Fruit fly (Drosophila melanogaster) whole organism, embryonic: ENCODE results near the gene CG5021.

Experiments
- Atf-2 ChIP-seq: fragments of 200-800 bp; sonication (Bioruptor generic); optimal IDR thresholded peaks from 2 replicates; lab custom pipeline; 2016; ENCODE audit warnings: missing biosample characterization, missing genetic modification characterization
- Bgb ChIP-seq: fragments of 200-800 bp; sonication (Bioruptor generic); IDR thresholded peaks from 2 replicates; pipeline ENCODE4 v1.3.6; 2022; ENCODE audit warnings: missing biosample characterization, missing genetic modification characterization; ENCODE audit not compliant: partially characterized antibody
- CG11093 ChIP-seq: fragments of 200-800 bp; sonication (Bioruptor generic); IDR thresholded peaks from 3 replicates; pipeline ENCODE4 v1.3.6; 2022; ENCODE audit warnings: missing biosample characterization, missing genetic modification characterization
- CG13775 ChIP-seq: fragments of 200-800 bp; sonication (Bioruptor generic); optimal IDR thresholded peaks from 3 replicates; lab custom pipeline; 2017; ENCODE audit warnings: missing biosample characterization, mild to moderate bottlenecking, missing genetic modification characterization
- CG14860 ChIP-seq: fragments of 200-800 bp; sonication (Bioruptor generic); IDR thresholded peaks from 3 replicates; pipeline ENCODE4 v1.3.6; 2022; ENCODE audit warnings: missing biosample characterization, missing genetic modification characterization; ENCODE audit not compliant: partially characterized antibody
- CG15011 ChIP-seq: fragments of 200-800 bp; sonication (Bioruptor generic); optimal IDR thresholded peaks from 3 replicates; lab custom pipeline; 2018; ENCODE audit warnings: missing biosample characterization, mild to moderate bottlenecking, missing genetic modification characterization
- CG1602 ChIP-seq: fragments of 200-800 bp; sonication (Bioruptor generic); optimal IDR thresholded peaks from 3 replicates; lab custom pipeline; 2016; ENCODE audit warnings: missing biosample characterization, missing genetic modification characterization
- CG1832 ChIP-seq: fragments of 200-800 bp; sonication (Bioruptor generic); optimal IDR thresholded peaks from 2 replicates; lab custom pipeline; 2017; ENCODE audit warnings: missing biosample characterization, mild to moderate bottlenecking, missing genetic modification characterization, inconsistent platforms
- CG2712 ChIP-seq: fragments of 200-800 bp; optimal IDR thresholded peaks from 3 replicates; lab custom pipeline; 2019; ENCODE audit warnings: missing biosample characterization, mild to moderate bottlenecking, missing genetic modification characterization, moderate library complexity
- CG2875 ChIP-seq: fragments of 200-800 bp; sonication (Bioruptor generic); optimal IDR thresholded peaks from 2 replicates; lab custom pipeline; 2017; ENCODE audit warnings: missing biosample characterization, mild to moderate bottlenecking, missing genetic modification characterization, missing genetic modification reagents
- CG4424 ChIP-seq: fragments of 200-800 bp; sonication (Bioruptor generic); optimal IDR thresholded peaks from 3 replicates; lab custom pipeline; 2016; ENCODE audit warnings: missing biosample characterization, missing genetic modification characterization
- CG5180 ChIP-seq: fragments of 200-800 bp; sonication (Bioruptor generic); optimal IDR thresholded peaks from 3 replicates; lab custom pipeline; 2017; ENCODE audit warnings: missing biosample characterization, missing genetic modification characterization, mild to moderate bottlenecking, moderate library complexity, missing genetic modification reagents
- CG5245 ChIP-seq: fragments of 200-800 bp; sonication (Bioruptor generic); optimal IDR thresholded peaks from 3 replicates; lab custom pipeline; 2016; ENCODE audit warnings: missing biosample characterization, missing genetic modification characterization
- CG5953 ChIP-seq: fragments of 200-800 bp; sonication (Bioruptor generic); IDR thresholded peaks from 2 replicates; pipeline ENCODE4 v1.3.6; 2022; ENCODE audit warnings: missing biosample characterization, missing genetic modification characterization
- CG6175 ChIP-seq: fragments of 200-800 bp; sonication (Bioruptor generic); IDR thresholded peaks from 3 replicates; pipeline ENCODE4 v1.3.6; 2022; ENCODE audit warnings: missing biosample characterization, missing genetic modification characterization
- CG7556 ChIP-seq: fragments of 200-800 bp; sonication (Bioruptor generic); optimal IDR thresholded peaks from 2 replicates; lab custom pipeline; 2017; ENCODE audit warnings: missing biosample characterization, mild to moderate bottlenecking, missing genetic modification characterization
- CG7839 ChIP-seq: fragments of 200-800 bp; sonication (Bioruptor generic); optimal IDR thresholded peaks from 3 replicates; lab custom pipeline; 2018; ENCODE audit warnings: missing biosample characterization, mild to moderate bottlenecking, missing genetic modification characterization, moderate library complexity
- CG9437 ChIP-seq: fragments of 200-800 bp; sonication (Bioruptor generic); optimal IDR thresholded peaks from 2 replicates; lab custom pipeline; 2018; ENCODE audit warnings: missing biosample characterization, mild to moderate bottlenecking, missing genetic modification characterization
- CrebB ChIP-seq: fragments of 200-800 bp; sonication (Bioruptor generic); optimal IDR thresholded peaks from 3 replicates; lab custom pipeline; 2018; ENCODE audit warnings: missing biosample characterization, mild to moderate bottlenecking, missing genetic modification characterization
- Deaf1 ChIP-seq: fragments of 200-800 bp; optimal IDR thresholded peaks from 3 replicates; lab custom pipeline; 2019; ENCODE audit warnings: missing biosample characterization, mild to moderate bottlenecking, missing genetic modification characterization, moderate library complexity
- ERR ChIP-seq: fragments of 200-800 bp; sonication (Bioruptor generic); optimal IDR thresholded peaks from 2 replicates; lab custom pipeline; 2016; ENCODE audit warnings: missing biosample characterization, missing genetic modification characterization
- GATAe ChIP-seq: fragments of 200-800 bp; sonication (Bioruptor generic); conservative IDR thresholded peaks from 2 replicates; pipeline ENCODE4 v1.3.6; 2022; ENCODE audit warnings: missing biosample characterization, missing genetic modification characterization
- HLHmδ ChIP-seq: fragments of 200-800 bp; sonication (Bioruptor generic); optimal IDR thresholded peaks from 2 replicates; lab custom pipeline; 2018; ENCODE audit warnings: missing biosample characterization, mild to moderate bottlenecking, missing genetic modification characterization, moderate library complexity
- HmgD ChIP-seq: fragments of 200-800 bp; sonication (Bioruptor generic); optimal IDR thresholded peaks from 3 replicates; lab custom pipeline; 2016; ENCODE audit warnings: missing biosample characterization, missing genetic modification characterization
- Nf-YC ChIP-seq: fragments of 200-800 bp; optimal IDR thresholded peaks from 3 replicates; lab custom pipeline; 2019; ENCODE audit warnings: missing biosample characterization, mild to moderate bottlenecking, missing genetic modification characterization, moderate library complexity
- Opbp ChIP-seq: fragments of 200-800 bp; sonication (Bioruptor generic); IDR thresholded peaks from 3 replicates; pipeline ENCODE4 v1.3.6; 2022; ENCODE audit warnings: missing biosample characterization, missing genetic modification characterization; ENCODE audit not compliant: partially characterized antibody
- Ptx1 ChIP-seq: fragments of 200-800 bp; sonication (Bioruptor generic); IDR thresholded peaks from 2 replicates; pipeline ENCODE4 v1.3.6; 2022; ENCODE audit warnings: missing biosample characterization, missing genetic modification characterization
- Sox102F ChIP-seq: fragments of 200-800 bp; sonication (Bioruptor generic); optimal IDR thresholded peaks from 2 replicates; lab custom pipeline; 2018; ENCODE audit warnings: missing biosample characterization, mild to moderate bottlenecking, missing genetic modification characterization, moderate library complexity
- Vsx1 ChIP-seq: fragments of 200-800 bp; sonication (Bioruptor generic); optimal IDR thresholded peaks from 2 replicates; lab custom pipeline; 2017; ENCODE audit warnings: missing biosample characterization, mild to moderate bottlenecking, missing genetic modification characterization, missing genetic modification reagents
- Xbp1 ChIP-seq: fragments of 200-800 bp; sonication (Bioruptor generic); optimal IDR thresholded peaks from 3 replicates; lab custom pipeline; 2016; ENCODE audit warnings: missing biosample characterization, mild to moderate bottlenecking, missing genetic modification characterization
- az2 ChIP-seq: fragments of 200-800 bp; sonication (Bioruptor generic); optimal IDR thresholded peaks from 3 replicates; lab custom pipeline; 2016; ENCODE audit warnings: missing biosample characterization, missing genetic modification characterization
- bowl ChIP-seq: fragments of 200-800 bp; sonication (Bioruptor generic); IDR thresholded peaks from 2 replicates; pipeline ENCODE4 v1.3.6; 2022; ENCODE audit warnings: missing biosample characterization, missing genetic modification characterization
- dimm ChIP-seq: fragments of 200-800 bp; sonication (Bioruptor generic); IDR thresholded peaks from 2 replicates; pipeline ENCODE4 v1.3.6; 2022; ENCODE audit warnings: missing biosample characterization, missing genetic modification characterization
- dysf ChIP-seq: fragments of 200-800 bp; sonication (Bioruptor generic); IDR thresholded peaks from 3 replicates; pipeline ENCODE4 v1.3.6; 2022; ENCODE audit warnings: missing biosample characterization, missing genetic modification characterization
- en ChIP-seq: fragments of 200-800 bp; sonication (Bioruptor generic); optimal IDR thresholded peaks from 2 replicates; lab custom pipeline; 2016; ENCODE audit warnings: missing biosample characterization, missing genetic modification characterization
- esg ChIP-seq: fragments of 200-800 bp; sonication (Bioruptor generic); conservative IDR thresholded peaks from 2 replicates; pipeline ENCODE4 v1.3.6; 2022; ENCODE audit warnings: missing biosample characterization, missing genetic modification characterization
- grn ChIP-seq: fragments of 200-800 bp; sonication (Bioruptor generic); optimal IDR thresholded peaks from 3 replicates; lab custom pipeline; 2017; ENCODE audit warnings: missing biosample characterization, missing genetic modification characterization
- lilli ChIP-seq: fragments of 200-800 bp; sonication (Bioruptor generic); optimal IDR thresholded peaks from 3 replicates; lab custom pipeline; 2016; ENCODE audit warnings: missing biosample characterization, missing genetic modification characterization
- oc ChIP-seq: fragments of 200-800 bp; sonication (Bioruptor generic); optimal IDR thresholded peaks from 2 replicates; lab custom pipeline; 2018; ENCODE audit warnings: missing biosample characterization, mild to moderate bottlenecking, missing genetic modification characterization, moderate library complexity
- onecut ChIP-seq: fragments of 200-800 bp; sonication (Bioruptor generic); IDR thresholded peaks from 2 replicates; pipeline ENCODE4 v1.3.6; 2022; ENCODE audit warnings: missing biosample characterization, missing genetic modification characterization
- org-1 ChIP-seq: fragments of 200-800 bp; sonication (Bioruptor generic); optimal IDR thresholded peaks from 2 replicates; lab custom pipeline; 2017; ENCODE audit warnings: missing biosample characterization, missing genetic modification characterization
- pan ChIP-seq, 4 experiments: fragments of >200 bp in 3 of 4; fragments of 200-800 bp in 1 of 4; sonication (Bioruptor generic) in 1 of 4; optimal IDR thresholded peaks in 3 of 4; IDR thresholded peaks in 1 of 4; 2 replicates each; pipeline versions ENCODE4 v1.3.6 to Lab custom; 2017 to 2022; ENCODE audit warnings: missing biosample characterization in 2 of 4, missing genetic modification characterization in 2 of 4, mixed read lengths in 1 of 4
- pnt ChIP-seq: fragments of 200-800 bp; sonication (Bioruptor generic); optimal IDR thresholded peaks from 3 replicates; lab custom pipeline; 2016; ENCODE audit warnings: missing biosample characterization, missing genetic modification characterization
- psq ChIP-seq: fragments of 200-800 bp; sonication (Bioruptor generic); optimal IDR thresholded peaks from 2 replicates; lab custom pipeline; 2017; ENCODE audit warnings: missing biosample characterization, missing genetic modification characterization
- ranshi ChIP-seq: fragments of 200-800 bp; sonication (Bioruptor generic); IDR thresholded peaks from 2 replicates; pipeline ENCODE4 v1.3.6; 2022; ENCODE audit warnings: missing biosample characterization, missing genetic modification characterization
- stwl ChIP-seq: fragments of 200-800 bp; sonication (Bioruptor generic); optimal IDR thresholded peaks from 3 replicates; lab custom pipeline; 2018; ENCODE audit warnings: missing biosample characterization, mild to moderate bottlenecking, missing genetic modification characterization, moderate library complexity
- tup ChIP-seq: fragments of 200-800 bp; sonication (Bioruptor generic); optimal IDR thresholded peaks from 2 replicates; lab custom pipeline; 2016; ENCODE audit warnings: missing biosample characterization, mild to moderate bottlenecking, missing genetic modification characterization, moderate library complexity
- wek ChIP-seq: fragments of 200-800 bp; sonication (Bioruptor generic); optimal IDR thresholded peaks from 3 replicates; lab custom pipeline; 2018; ENCODE audit warnings: missing biosample characterization, mild to moderate bottlenecking, missing genetic modification characterization, moderate library complexity
- wor ChIP-seq: fragments of 200-800 bp; sonication (Bioruptor generic); IDR thresholded peaks from 2 replicates; pipeline ENCODE4 v1.3.6; 2022; ENCODE audit warnings: missing biosample characterization, missing genetic modification characterization

CG5021 gene

DNA sequence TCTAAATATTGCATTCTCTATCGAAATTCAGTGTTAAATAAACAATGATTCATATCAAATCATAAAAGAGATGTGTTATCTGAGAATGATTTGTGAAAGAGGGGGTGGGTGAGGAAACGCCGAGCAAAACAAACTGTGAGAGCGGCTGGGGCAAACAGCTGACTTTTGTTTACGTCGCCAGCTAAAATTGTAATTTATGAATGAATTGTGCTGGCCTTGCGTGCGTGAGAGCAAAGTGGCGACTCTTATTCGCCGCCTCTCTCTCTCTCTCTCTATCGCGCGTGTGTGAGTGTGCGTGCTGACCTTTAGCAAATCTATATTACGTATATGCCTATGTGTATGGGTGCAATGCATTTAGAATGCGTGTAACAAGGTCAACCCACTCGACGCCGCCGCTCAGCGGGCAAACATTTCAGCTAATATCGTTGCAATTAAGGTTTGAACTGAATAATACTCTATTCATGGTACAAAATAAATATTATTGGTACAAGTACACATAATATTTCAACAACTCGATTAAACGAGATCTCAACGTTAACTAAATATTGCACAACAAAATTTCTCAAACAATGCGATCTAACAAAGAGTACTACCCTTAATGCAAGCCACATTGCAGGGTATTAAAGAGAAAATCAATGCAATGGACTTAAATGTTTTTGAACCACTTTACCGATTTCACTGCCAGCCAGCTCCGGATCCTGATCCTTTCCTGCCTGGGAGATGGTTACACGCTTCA lies 12.2 kb downstream of the CG5021 start (continued):
- TF ChIP-seq CG5245 (GFP tag; lab: Kevin White, UChicago) (no peak), HmgD (GFP tag; lab: Kevin White, UChicago) (no peak), Opbp (no peak), Atf-2 (no peak), Bgb (no peak), oc (tag; lab: Kevin White, UChicago) (peak; percentile 49), CG14860 (GFP tag; lab: Robert Waterston, UW) (0 out of 3 replicates have a peak, but pooled peaks have one; percentile 36), Deaf1 (tag; lab: Kevin White, UChicago) (no peak), Vsx1 (no peak), CG7556 (no peak), CG2712 (tag; lab: Kevin White, UChicago) (peak; percentile 51), CG6175 (GFP tag; lab: Robert Waterston, UW) (no peak), stwl (tag; lab: Kevin White, UChicago) (no peak), wor (GFP tag; lab: Robert Waterston, UW) (no peak), CG1602 (GFP tag; lab: Kevin White, UChicago) (no peak), Sox102F (GFP tag; lab: Kevin White, UChicago) (peak; percentile 70), CG1832 (no peak), org-1 (no peak), psq (GFP tag; lab: Kevin White, UChicago) (peak; percentile 16), grn (peak; percentile 71), Nf-YC (tag; lab: Kevin White, UChicago) (peak; percentile 8), CG5180 (GFP tag; lab: Kevin White, UChicago) (no peak), CG2875 (GFP tag; lab: Kevin White, UChicago) (no peak), lilli (peak; percentile 28), tup (no peak), onecut (GFP tag; lab: Robert Waterston, UW) (no peak), CG7839 (tag; lab: Kevin White, UChicago) (peak; percentile 38), pan (optimal IDR thresholded peaks at IDR 0.05; lab: Kevin White, UChicago) (no peak), pan (GFP tag; optimal IDR thresholded peaks at IDR 0.05 in 1 of 2, IDR thresholded peaks at IDR 0.05 in 1 of 2) (peak in 1 of 2 experiments; percentile 26), CG9437 (GFP tag; lab: Kevin White, UChicago) (no peak), CG5953 (GFP tag; lab: Robert Waterston, UW) (0 out of 2 replicates have a peak, but pooled peaks have one; percentile 24), dysf (no peak), pnt (GFP tag; lab: Kevin White, UChicago) (no peak), ERR (GFP tag; lab: Kevin White, UChicago) (no peak), HLHmδ (no peak), Xbp1 (GFP tag; lab: Kevin White, UChicago) (peak; percentile 14), Ptx1 (GFP tag; lab: Robert Waterston, UW) (peak; percentile 63), CG13775 (GFP tag; lab: Kevin White, UChicago) (no peak), GATAe (GFP tag; lab: Robert Waterston, UW) (no peak), ranshi (GFP tag; lab: Robert Waterston, UW) (no peak), CG4424 (GFP tag; lab: Kevin White, UChicago) (no peak), CrebB (tag; lab: Kevin White, UChicago) (peak; percentile 32), CG11093 (GFP tag; lab: Robert Waterston, UW) (0 out of 3 replicates have a peak, but pooled peaks have one; percentile 14), dimm (no peak), CG15011 (GFP tag; lab: Kevin White, UChicago) (no peak), bowl (no peak), esg (GFP tag; lab: Robert Waterston, UW) (peak; percentile 25; the same call in 1 of the 2 replicates), az2 (GFP tag; lab: Kevin White, UChicago) (peak; percentile 40), en (GFP tag; lab: Kevin White, UChicago) (no peak), wek (GFP tag; lab: Kevin White, UChicago) (no peak)
